Worm (Caenorhabditis elegans) whole organism, mixed stage, embryonic: ENCODE measurements around the gene mec-4.

Experiments used
- bed-3 ChIP-seq: fragments of 200-800 bp; sonication (Bioruptor generic); optimal IDR thresholded peaks from 3 replicates; lab custom pipeline; 2018; ENCODE audit warnings: mild to moderate bottlenecking, missing genetic modification characterization, moderate library complexity, missing compliant biosample characterization
- blmp-1 ChIP-seq: fragments of 150-350 bp; optimal IDR thresholded peaks from 2 replicates; lab custom pipeline; 2014; ENCODE audit warnings: missing biosample characterization, missing genetic modification characterization
- ces-1 ChIP-seq: fragments of 150-350 bp; optimal IDR thresholded peaks from 2 replicates; lab custom pipeline; 2014; ENCODE audit warnings: missing biosample characterization, missing genetic modification reagents, missing genetic modification characterization
- drap-1 ChIP-seq: fragments of 200-800 bp; sonication (Bioruptor generic); optimal IDR thresholded peaks from 3 replicates; lab custom pipeline; 2018; ENCODE audit warnings: mild to moderate bottlenecking, missing genetic modification characterization, missing compliant biosample characterization
- hlh-1 ChIP-seq: fragments of 150-350 bp; optimal IDR thresholded peaks from 2 replicates; lab custom pipeline; 2014; ENCODE audit warnings: missing biosample characterization, missing genetic modification reagents, missing genetic modification characterization
- lsy-2 ChIP-seq: fragments of 150-350 bp; optimal IDR thresholded peaks from 2 replicates; lab custom pipeline; 2014; ENCODE audit warnings: missing biosample characterization, missing genetic modification characterization
- mep-1 ChIP-seq: fragments of 150-350 bp; optimal IDR thresholded peaks from 2 replicates; lab custom pipeline; 2017; ENCODE audit warnings: missing biosample characterization, missing genetic modification reagents, missing genetic modification characterization, inconsistent platforms
- mls-2 ChIP-seq: sonication (generic microtip); optimal IDR thresholded peaks from 2 replicates; lab custom pipeline; 2016; ENCODE audit warnings: mild to moderate bottlenecking, missing genetic modification characterization, moderate library complexity, missing compliant biosample characterization
- nhr-76 ChIP-seq: sonication (generic microtip); optimal IDR thresholded peaks from 2 replicates; lab custom pipeline; 2017; ENCODE audit warnings: missing biosample characterization, missing genetic modification characterization
- tbx-8 ChIP-seq: fragments of 200-800 bp; sonication (Bioruptor generic); optimal IDR thresholded peaks from 2 replicates; lab custom pipeline; 2018; ENCODE audit warnings: mild to moderate bottlenecking, missing genetic modification characterization, moderate library complexity, missing compliant biosample characterization
- unc-120 ChIP-seq: sonication (generic microtip); optimal IDR thresholded peaks from 2 replicates; lab custom pipeline; 2017; ENCODE audit warnings: missing genetic modification characterization, missing compliant biosample characterization; ENCODE audit not compliant: poor library complexity, severe bottlenecking
- unc-62 ChIP-seq: fragments of 150-350 bp; optimal IDR thresholded peaks from 2 replicates; lab custom pipeline; 2014; ENCODE audit warnings: missing biosample characterization, missing genetic modification reagents, missing genetic modification characterization
- ztf-11 ChIP-seq: fragments of 150-350 bp; optimal IDR thresholded peaks from 2 replicates; lab custom pipeline; 2014; ENCODE audit warnings: missing biosample characterization, missing genetic modification characterization

mec-4 gene

ce11 chrX:16754474-16754873 is 52.4 kb downstream of the mec-4 start, which contains the start of gene C10E2.5:
Gene C10E2.5, minus strand, starts transcription at chrX:16754574.
- no peak for TF ChIP-seq mls-2 (tag; lab: Kevin White, UChicago)
- no peak for TF ChIP-seq ztf-11
- no peak for TF ChIP-seq mep-1 (tag; lab: Kevin White, UChicago)
- TF ChIP-seq tbx-8 (GFP tag; lab: Kevin White, UChicago): no peak
- no peak for TF ChIP-seq hlh-1 (tag; lab: Kevin White, UChicago)
- no peak for TF ChIP-seq unc-120 (tag; lab: Kevin White, UChicago)
- no peak for TF ChIP-seq nhr-76
- TF ChIP-seq bed-3: no peak
- TF ChIP-seq drap-1 (GFP tag; lab: Kevin White, UChicago): no peak
- no peak for TF ChIP-seq blmp-1 (tag; lab: Kevin White, UChicago)
- no peak for TF ChIP-seq lsy-2 (tag; lab: Kevin White, UChicago)
- no peak for TF ChIP-seq ces-1
- TF ChIP-seq unc-62: no peak
